Fruit fly (Drosophila melanogaster) whole organism, embryonic: Measurements from ENCODE around the gene CG43120.

Source experiments
- Ada2b ChIP-seq: fragments of 200-800 bp; sonication (Bioruptor generic); IDR thresholded peaks from 2 replicates; pipeline ENCODE4 v1.3.6; 2022; ENCODE audit warnings: missing biosample characterization, missing genetic modification characterization
- Atf6 ChIP-seq: fragments of 200-800 bp; sonication (Bioruptor generic); IDR thresholded peaks from 2 replicates; pipeline ENCODE4 v1.3.6; 2022; ENCODE audit warnings: missing biosample characterization, missing genetic modification characterization
- BEAF-32 ChIP-seq: fragments of 200-800 bp; sonication (Bioruptor generic); optimal IDR thresholded peaks from 3 replicates; lab custom pipeline; 2017; ENCODE audit warnings: missing biosample characterization, missing genetic modification characterization, mild to moderate bottlenecking, moderate library complexity, missing genetic modification reagents
- CG10267 ChIP-seq: fragments of 200-800 bp; sonication (Bioruptor generic); optimal IDR thresholded peaks from 2 replicates; lab custom pipeline; 2018; ENCODE audit warnings: missing biosample characterization, mild to moderate bottlenecking, missing genetic modification characterization, moderate library complexity
- CG11398 ChIP-seq: fragments of 200-800 bp; sonication (Bioruptor generic); optimal IDR thresholded peaks from 2 replicates; lab custom pipeline; 2016; ENCODE audit warnings: missing biosample characterization, missing genetic modification characterization
- CG11695 ChIP-seq: fragments of 200-800 bp; sonication (Bioruptor generic); IDR thresholded peaks from 3 replicates; pipeline ENCODE4 v1.3.6; 2022; ENCODE audit warnings: missing biosample characterization, missing genetic modification characterization
- CG13123 ChIP-seq: fragments of 200-800 bp; sonication (Bioruptor generic); optimal IDR thresholded peaks from 2 replicates; lab custom pipeline; 2016; ENCODE audit warnings: missing biosample characterization, missing genetic modification characterization
- CG15696 ChIP-seq: fragments of 200-800 bp; sonication (Bioruptor generic); optimal IDR thresholded peaks from 2 replicates; lab custom pipeline; 2019; ENCODE audit warnings: missing biosample characterization, mild to moderate bottlenecking, missing genetic modification characterization, moderate library complexity
- CG16779 ChIP-seq: fragments of 200-800 bp; sonication (Bioruptor generic); IDR thresholded peaks from 2 replicates; pipeline ENCODE4 v1.3.6; 2022; ENCODE audit warnings: missing biosample characterization, missing genetic modification characterization
- CG16863 ChIP-seq: fragments of 200-800 bp; sonication (Bioruptor generic); optimal IDR thresholded peaks from 3 replicates; lab custom pipeline; 2016; ENCODE audit warnings: missing biosample characterization, missing genetic modification characterization
- CG17361 ChIP-seq: fragments of 200-800 bp; sonication (Bioruptor generic); IDR thresholded peaks from 3 replicates; pipeline ENCODE4 v1.3.6; 2022; ENCODE audit warnings: missing biosample characterization, missing genetic modification characterization
- CG17385 ChIP-seq: fragments of 200-800 bp; sonication (Bioruptor generic); optimal IDR thresholded peaks from 3 replicates; lab custom pipeline; 2018; ENCODE audit warnings: missing biosample characterization, mild to moderate bottlenecking, missing genetic modification characterization
- CG30431 ChIP-seq: fragments of 200-800 bp; sonication (Bioruptor generic); optimal IDR thresholded peaks from 2 replicates; lab custom pipeline; 2017; ENCODE audit warnings: missing biosample characterization, missing genetic modification characterization
- CG31365 ChIP-seq: fragments of 200-800 bp; sonication (Bioruptor generic); optimal IDR thresholded peaks from 2 replicates; lab custom pipeline; 2018; ENCODE audit warnings: missing biosample characterization, mild to moderate bottlenecking, missing genetic modification characterization
- CG31441 ChIP-seq: fragments of 200-800 bp; sonication (Bioruptor generic); IDR thresholded peaks from 2 replicates; pipeline ENCODE4 v1.3.6; 2022; ENCODE audit warnings: missing biosample characterization, missing genetic modification characterization
- CG34376 ChIP-seq: fragments of 200-800 bp; sonication (Bioruptor generic); optimal IDR thresholded peaks from 2 replicates; lab custom pipeline; 2018; ENCODE audit warnings: missing biosample characterization, mild to moderate bottlenecking, missing genetic modification characterization
- CG4360 ChIP-seq: fragments of 200-800 bp; sonication (Bioruptor generic); IDR thresholded peaks from 2 replicates; pipeline ENCODE4 v1.3.6; 2022; ENCODE audit warnings: missing biosample characterization, missing genetic modification characterization
- CG6254 ChIP-seq: fragments of 200-800 bp; sonication (Bioruptor generic); optimal IDR thresholded peaks from 3 replicates; lab custom pipeline; 2017; ENCODE audit warnings: mild to moderate bottlenecking, missing biosample characterization, missing genetic modification reagents, missing genetic modification characterization
- CG7987 ChIP-seq: fragments of 200-800 bp; sonication (Bioruptor generic); optimal IDR thresholded peaks from 2 replicates; lab custom pipeline; 2018; ENCODE audit warnings: missing biosample characterization, mild to moderate bottlenecking, missing genetic modification characterization, moderate library complexity
- CG8944 ChIP-seq: fragments of 200-800 bp; sonication (Bioruptor generic); optimal IDR thresholded peaks from 3 replicates; lab custom pipeline; 2016; ENCODE audit warnings: missing biosample characterization, missing genetic modification characterization
- D ChIP-seq, 2 experiments: fragments of 200-800 bp in 1 of 2; fragments of >200 bp in 1 of 2; sonication (Bioruptor generic) in 1 of 2; optimal IDR thresholded peaks; 2 replicates in 1 of 2; 3 replicates in 1 of 2; lab custom pipeline; 2017; ENCODE audit warnings: mild to moderate bottlenecking in 1 of 2, missing biosample characterization in 1 of 2, missing genetic modification characterization in 1 of 2, missing genetic modification reagents in 1 of 2
- Dbx ChIP-seq: fragments of 200-800 bp; sonication (Bioruptor generic); IDR thresholded peaks from 3 replicates; pipeline ENCODE4 v1.3.6; 2022; ENCODE audit warnings: missing biosample characterization, missing genetic modification characterization
- Dll ChIP-seq: fragments of 200-800 bp; sonication (Bioruptor generic); IDR thresholded peaks from 4 replicates; pipeline ENCODE4 v1.3.6; 2022; ENCODE audit warnings: missing biosample characterization, missing genetic modification characterization; ENCODE audit not compliant: partially characterized antibody
- E2f1 ChIP-seq: fragments of 200-800 bp; sonication (Bioruptor generic); IDR thresholded peaks from 2 replicates; pipeline ENCODE4 v1.3.6; 2022; ENCODE audit warnings: missing biosample characterization, missing genetic modification characterization
- HLH54F ChIP-seq: fragments of 200-800 bp; sonication (Bioruptor generic); optimal IDR thresholded peaks from 3 replicates; lab custom pipeline; 2016; ENCODE audit warnings: missing biosample characterization, missing genetic modification characterization
- Hr39 ChIP-seq: fragments of >200 bp; optimal IDR thresholded peaks from 2 replicates; lab custom pipeline; 2017
- Hsf ChIP-seq: fragments of 200-800 bp; sonication (Bioruptor generic); optimal IDR thresholded peaks from 3 replicates; lab custom pipeline; 2016; ENCODE audit warnings: missing biosample characterization, missing genetic modification characterization
- Kr ChIP-seq: fragments of 200-800 bp; sonication (Bioruptor generic); optimal IDR thresholded peaks from 2 replicates; lab custom pipeline; 2017; ENCODE audit warnings: missing biosample characterization, mild to moderate bottlenecking, missing genetic modification characterization
- Max ChIP-seq: fragments of 200-800 bp; sonication (Bioruptor generic); optimal IDR thresholded peaks from 2 replicates; lab custom pipeline; 2016; ENCODE audit warnings: missing biosample characterization, mild to moderate bottlenecking, missing genetic modification characterization
- Myb ChIP-seq: fragments of 200-800 bp; sonication (Bioruptor generic); optimal IDR thresholded peaks from 2 replicates; lab custom pipeline; 2016; ENCODE audit warnings: missing biosample characterization, missing genetic modification characterization
- NC2β ChIP-seq: fragments of 200-800 bp; sonication (Bioruptor generic); optimal IDR thresholded peaks from 2 replicates; lab custom pipeline; 2016; ENCODE audit warnings: missing biosample characterization, missing genetic modification characterization
- Scr ChIP-seq: fragments of 200-800 bp; sonication (Bioruptor generic); IDR thresholded peaks from 2 replicates; pipeline ENCODE4 v1.3.6; 2022; ENCODE audit warnings: missing biosample characterization, missing genetic modification characterization; ENCODE audit not compliant: partially characterized antibody
- TFAM ChIP-seq: fragments of 200-800 bp; sonication (Bioruptor generic); optimal IDR thresholded peaks from 2 replicates; lab custom pipeline; 2017; ENCODE audit warnings: missing biosample characterization, missing genetic modification characterization, inconsistent platforms
- ap ChIP-seq: fragments of 200-800 bp; sonication (Bioruptor generic); IDR thresholded peaks from 2 replicates; pipeline ENCODE4 v1.3.6; 2022; ENCODE audit warnings: missing biosample characterization, missing genetic modification characterization
- bcd ChIP-seq: fragments of 200-800 bp; sonication (Bioruptor generic); optimal IDR thresholded peaks from 2 replicates; lab custom pipeline; 2017; ENCODE audit warnings: missing biosample characterization, mild to moderate bottlenecking, missing genetic modification characterization
- btn ChIP-seq: fragments of 200-800 bp; sonication (Bioruptor generic); optimal IDR thresholded peaks from 2 replicates; lab custom pipeline; 2016; ENCODE audit warnings: missing biosample characterization, missing genetic modification characterization
- crp ChIP-seq, 2 experiments: fragments of 200-800 bp; sonication (Bioruptor generic); optimal IDR thresholded peaks; 2 replicates in 1 of 2; 3 replicates in 1 of 2; lab custom pipeline; 2017; ENCODE audit warnings: missing biosample characterization in 2 of 2, missing genetic modification characterization in 2 of 2, mild to moderate bottlenecking in 1 of 2, moderate library complexity in 1 of 2
- dpn ChIP-seq, 2 experiments: fragments of 200-800 bp; sonication (Bioruptor generic); optimal IDR thresholded peaks; 3 replicates each; lab custom pipeline; 2016; ENCODE audit warnings: missing biosample characterization in 2 of 2, missing genetic modification characterization in 2 of 2
- ewg ChIP-seq: fragments of 200-800 bp; sonication (Bioruptor generic); optimal IDR thresholded peaks from 3 replicates; lab custom pipeline; 2017; ENCODE audit warnings: mild to moderate bottlenecking, missing biosample characterization, missing genetic modification reagents, missing genetic modification characterization
- fu2 ChIP-seq: fragments of 200-800 bp; sonication (Bioruptor generic); optimal IDR thresholded peaks from 2 replicates; lab custom pipeline; 2016; ENCODE audit warnings: missing biosample characterization, missing genetic modification characterization
- hth ChIP-seq: fragments of >200 bp; optimal IDR thresholded peaks from 2 replicates; lab custom pipeline; 2017; ENCODE audit warnings: inconsistent platforms
- jigr1 ChIP-seq: fragments of 200-800 bp; sonication (Bioruptor generic); IDR thresholded peaks from 3 replicates; pipeline ENCODE4 v1.3.6; 2022; ENCODE audit warnings: missing biosample characterization, missing genetic modification characterization
- luna ChIP-seq: fragments of 200-800 bp; sonication (Bioruptor generic); optimal IDR thresholded peaks from 2 replicates; lab custom pipeline; 2016; ENCODE audit warnings: missing biosample characterization, missing genetic modification characterization
- psq ChIP-seq: fragments of 200-800 bp; sonication (Bioruptor generic); optimal IDR thresholded peaks from 2 replicates; lab custom pipeline; 2017; ENCODE audit warnings: missing biosample characterization, missing genetic modification characterization
- repo ChIP-seq: fragments of 200-800 bp; sonication (Bioruptor generic); optimal IDR thresholded peaks from 2 replicates; lab custom pipeline; 2016; ENCODE audit warnings: missing biosample characterization, missing genetic modification characterization
- row ChIP-seq: fragments of 200-800 bp; sonication (Bioruptor generic); IDR thresholded peaks from 3 replicates; pipeline ENCODE4 v1.3.6; 2022; ENCODE audit warnings: missing biosample characterization, missing genetic modification characterization
- slou ChIP-seq: fragments of 200-800 bp; sonication (Bioruptor generic); optimal IDR thresholded peaks from 3 replicates; lab custom pipeline; 2016; ENCODE audit warnings: missing biosample characterization, missing genetic modification characterization
- sob ChIP-seq: fragments of 200-800 bp; sonication (Bioruptor generic); IDR thresholded peaks from 2 replicates; pipeline ENCODE4 v1.3.6; 2022; ENCODE audit warnings: missing biosample characterization, missing genetic modification characterization
- sr ChIP-seq: fragments of 200-800 bp; sonication (Bioruptor generic); IDR thresholded peaks from 3 replicates; pipeline ENCODE4 v1.3.6; 2022; ENCODE audit warnings: missing biosample characterization, missing genetic modification characterization
- tgo ChIP-seq: fragments of 200-800 bp; sonication (Bioruptor generic); IDR thresholded peaks from 3 replicates; pipeline ENCODE4 v1.3.6; 2022; ENCODE audit warnings: missing biosample characterization, missing genetic modification characterization
- tna ChIP-seq: fragments of 200-800 bp; sonication (Bioruptor generic); IDR thresholded peaks from 2 replicates; pipeline ENCODE4 v1.3.6; 2022; ENCODE audit warnings: missing biosample characterization, missing genetic modification characterization; ENCODE audit not compliant: partially characterized antibody
- unpg ChIP-seq: fragments of 200-800 bp; sonication (Bioruptor generic); optimal IDR thresholded peaks from 3 replicates; lab custom pipeline; 2018; ENCODE audit warnings: missing biosample characterization, mild to moderate bottlenecking, missing genetic modification characterization, moderate library complexity
- zf30C ChIP-seq: fragments of 200-800 bp; sonication (Bioruptor generic); optimal IDR thresholded peaks from 3 replicates; lab custom pipeline; 2018; ENCODE audit warnings: missing biosample characterization, mild to moderate bottlenecking, missing genetic modification characterization

Gene CG43120

dm6 chr3L:14410146-14410676 lies 28.5 kb downstream of the CG43120 start, which contains the start of gene CG3919 (continued):
- TF ChIP-seq CG13123 (no peak), CG30431 (GFP tag; lab: Kevin White, UChicago) (peak; percentile 63), Kr (no peak), CG16863 (GFP tag; lab: Kevin White, UChicago) (peak; percentile 50), CG7987 (GFP tag; lab: Kevin White, UChicago) (peak; percentile 41), HLH54F (GFP tag; lab: Kevin White, UChicago) (peak; percentile 28), ap (GFP tag; lab: Robert Waterston, UW) (no peak), tna (no peak), row (peak; percentile 89), bcd (GFP tag; lab: Kevin White, UChicago) (peak; percentile 70), psq (peak; percentile 66), CG31365 (tag; lab: Kevin White, UChicago) (no peak), Hsf (GFP tag; lab: Kevin White, UChicago) (peak; percentile 53), CG11695 (GFP tag; lab: Robert Waterston, UW) (no peak), hth (lab: Kevin White, UChicago) (no peak), luna (peak; percentile 19), CG15696 (tag; lab: Kevin White, UChicago) (peak; percentile 69), unpg (GFP tag; lab: Kevin White, UChicago) (peak; percentile 56), jigr1 (GFP tag; lab: Robert Waterston, UW) (no peak), E2f1 (peak; percentile 45; the same call in 1 of the 2 replicates), CG4360 (GFP tag; lab: Robert Waterston, UW) (0 out of 2 replicates have a peak, but pooled peaks have one; percentile 27), Max (GFP tag; lab: Kevin White, UChicago) (peak; percentile 36), Ada2b (GFP tag; lab: Robert Waterston, UW) (no peak), TFAM (GFP tag; lab: Kevin White, UChicago) (no peak), slou (GFP tag; lab: Kevin White, UChicago) (no peak), ewg (peak; percentile 6), CG6254 (GFP tag; lab: Kevin White, UChicago) (no peak), CG17385 (peak; percentile 10), fu2 (peak; percentile 12), sr (GFP tag; lab: Robert Waterston, UW) (peak; percentile 33; the same call in 1 of the 3 replicates), CG8944 (GFP tag; lab: Kevin White, UChicago) (peak; percentile 55), CG16779 (peak; percentile 72; the same call in 1 of the 2 replicates), BEAF-32 (GFP tag; lab: Kevin White, UChicago) (peak; percentile 23), CG10267 (tag; lab: Kevin White, UChicago) (peak; percentile 40), Scr (GFP tag; lab: Robert Waterston, UW) (no peak), CG34376 (GFP tag; lab: Kevin White, UChicago) (no peak), CG11398 (GFP tag; lab: Kevin White, UChicago) (peak; percentile 30), NC2β (GFP tag; lab: Kevin White, UChicago) (peak; percentile 56), D (optimal IDR thresholded peaks at IDR 0.05; lab: Kevin White, UChicago) (no peak), D (GFP tag; optimal IDR thresholded peaks at IDR 0.05; lab: Kevin White, UChicago) (peak; percentile 56)
- TF ChIP-seq, all 482 proteins: peak for 271

- TF ChIP-seq btn (no peak), Atf6 (GFP tag; lab: Robert Waterston, UW) (no peak), dpn (GFP tag; optimal IDR thresholded peaks at IDR 0.05; lab: Kevin White, UChicago) (no peak), sob (GFP tag; lab: Robert Waterston, UW) (no peak), Hr39 (lab: Kevin White, UChicago) (no peak), CG17361 (GFP tag; lab: Robert Waterston, UW) (no peak), Dll (GFP tag; lab: Robert Waterston, UW) (no peak), CG31441 (GFP tag; lab: Robert Waterston, UW) (peak; percentile 43), zf30C (GFP tag; lab: Kevin White, UChicago) (no peak), crp (GFP tag; optimal IDR thresholded peaks at IDR 0.05; lab: Kevin White, UChicago) (peak; percentile 5 to 83), tgo (GFP tag; lab: Robert Waterston, UW) (peak; percentile 28; the same call in 1 of the 3 replicates), repo (GFP tag; lab: Kevin White, UChicago) (no peak), Dbx (GFP tag; lab: Robert Waterston, UW) (no peak), Myb (GFP tag; lab: Kevin White, UChicago) (no peak)
Observed at dm6 chr3L:14410892-14411291, 29.2 kb downstream of the CG43120 start.
